Fruit fly (Drosophila melanogaster) whole organism, embryonic: ENCODE data around the gene CG33679.

ENCODE experiments used
- Atf6 ChIP-seq: fragments of 200-800 bp; sonication (Bioruptor generic); IDR thresholded peaks from 2 replicates; pipeline ENCODE4 v1.3.6; 2022; ENCODE audit warnings: missing biosample characterization, missing genetic modification characterization
- BtbVII ChIP-seq: fragments of 200-800 bp; sonication (Bioruptor generic); optimal IDR thresholded peaks from 3 replicates; lab custom pipeline; 2017; ENCODE audit warnings: missing biosample characterization, mild to moderate bottlenecking, missing genetic modification characterization
- Bteb2 ChIP-seq: fragments of 200-800 bp; sonication (Bioruptor generic); optimal IDR thresholded peaks from 2 replicates; lab custom pipeline; 2016; ENCODE audit warnings: missing biosample characterization, missing genetic modification characterization
- CG11456 ChIP-seq: fragments of 200-800 bp; sonication (Bioruptor generic); IDR thresholded peaks from 3 replicates; pipeline ENCODE4 v1.3.6; 2022; ENCODE audit warnings: missing biosample characterization, missing genetic modification characterization
- CG13296 ChIP-seq: fragments of 200-800 bp; sonication (Bioruptor generic); optimal IDR thresholded peaks from 3 replicates; lab custom pipeline; 2018; ENCODE audit warnings: missing biosample characterization, mild to moderate bottlenecking, missing genetic modification characterization
- CG14050 ChIP-seq: fragments of 200-800 bp; sonication (Bioruptor generic); IDR thresholded peaks from 3 replicates; pipeline ENCODE4 v1.3.6; 2022; ENCODE audit warnings: missing biosample characterization, missing genetic modification characterization
- CG14965 ChIP-seq: fragments of 200-800 bp; sonication (Bioruptor generic); optimal IDR thresholded peaks from 2 replicates; lab custom pipeline; 2016; ENCODE audit warnings: missing biosample characterization, missing genetic modification characterization, borderline replicate concordance
- CG16779 ChIP-seq: fragments of 200-800 bp; sonication (Bioruptor generic); IDR thresholded peaks from 2 replicates; pipeline ENCODE4 v1.3.6; 2022; ENCODE audit warnings: missing biosample characterization, missing genetic modification characterization
- CG16813 ChIP-seq: fragments of 200-800 bp; sonication (Bioruptor generic); IDR thresholded peaks from 3 replicates; pipeline ENCODE4 v1.3.6; 2022; ENCODE audit warnings: missing biosample characterization, missing genetic modification characterization; ENCODE audit not compliant: partially characterized antibody
- CG18476 ChIP-seq: fragments of 200-800 bp; sonication (Bioruptor generic); optimal IDR thresholded peaks from 2 replicates; lab custom pipeline; 2016; ENCODE audit warnings: missing biosample characterization, mild to moderate bottlenecking, missing genetic modification characterization
- CG18599 ChIP-seq: fragments of 200-800 bp; sonication (Bioruptor generic); optimal IDR thresholded peaks from 3 replicates; lab custom pipeline; 2017; ENCODE audit warnings: missing biosample characterization, missing genetic modification characterization, mild to moderate bottlenecking, moderate library complexity, missing genetic modification reagents
- CG18619 ChIP-seq: fragments of 200-800 bp; sonication (Bioruptor generic); optimal IDR thresholded peaks from 3 replicates; lab custom pipeline; 2017; ENCODE audit warnings: missing biosample characterization, mild to moderate bottlenecking, missing genetic modification characterization
- CG2116 ChIP-seq: fragments of 200-800 bp; sonication (Bioruptor generic); optimal IDR thresholded peaks from 3 replicates; lab custom pipeline; 2018; ENCODE audit warnings: missing biosample characterization, mild to moderate bottlenecking, missing genetic modification characterization
- CG3163 ChIP-seq: fragments of 200-800 bp; sonication (Bioruptor generic); optimal IDR thresholded peaks from 3 replicates; lab custom pipeline; 2016; ENCODE audit warnings: missing biosample characterization, missing genetic modification characterization
- CG6254 ChIP-seq: fragments of 200-800 bp; sonication (Bioruptor generic); optimal IDR thresholded peaks from 3 replicates; lab custom pipeline; 2017; ENCODE audit warnings: mild to moderate bottlenecking, missing biosample characterization, missing genetic modification reagents, missing genetic modification characterization
- CG6654 ChIP-seq: fragments of 200-800 bp; sonication (Bioruptor generic); optimal IDR thresholded peaks from 2 replicates; lab custom pipeline; 2017; ENCODE audit warnings: missing biosample characterization, mild to moderate bottlenecking, missing genetic modification characterization
- CG6791 ChIP-seq: fragments of 200-800 bp; sonication (Bioruptor generic); IDR thresholded peaks from 3 replicates; pipeline ENCODE4 v1.3.6; 2022; ENCODE audit warnings: missing biosample characterization, missing genetic modification characterization; ENCODE audit not compliant: partially characterized antibody
- CG7928 ChIP-seq: fragments of 200-800 bp; sonication (Bioruptor generic); optimal IDR thresholded peaks from 2 replicates; lab custom pipeline; 2017; ENCODE audit warnings: missing biosample characterization, mild to moderate bottlenecking, missing genetic modification characterization
- Dek ChIP-seq: fragments of 200-800 bp; sonication (Bioruptor generic); optimal IDR thresholded peaks from 3 replicates; lab custom pipeline; 2019; ENCODE audit warnings: missing biosample characterization, mild to moderate bottlenecking, missing genetic modification characterization, moderate library complexity
- Ets65A ChIP-seq: fragments of 200-800 bp; sonication (Bioruptor generic); peaks from one replicate; lab custom pipeline; 2016; ENCODE audit warnings: missing biosample characterization, missing genetic modification characterization
- H15 ChIP-seq: fragments of 200-800 bp; sonication (Bioruptor generic); IDR thresholded peaks from 3 replicates; pipeline ENCODE4 v1.3.6; 2022; ENCODE audit warnings: missing biosample characterization, missing genetic modification characterization
- HLH54F ChIP-seq: fragments of 200-800 bp; sonication (Bioruptor generic); optimal IDR thresholded peaks from 3 replicates; lab custom pipeline; 2016; ENCODE audit warnings: missing biosample characterization, missing genetic modification characterization
- Hmr ChIP-seq: fragments of 200-800 bp; sonication (Bioruptor generic); optimal IDR thresholded peaks from 3 replicates; lab custom pipeline; 2017; ENCODE audit warnings: mild to moderate bottlenecking, missing biosample characterization, missing genetic modification reagents, missing genetic modification characterization
- Med ChIP-seq: fragments of 200-800 bp; sonication (Bioruptor generic); peaks from one replicate; lab custom pipeline; 2016; ENCODE audit warnings: missing biosample characterization, missing genetic modification characterization, mild to moderate bottlenecking, inconsistent platforms, moderate library complexity
- NFAT ChIP-seq: fragments of 200-800 bp; sonication (Bioruptor generic); IDR thresholded peaks from 2 replicates; pipeline ENCODE4 v1.3.6; 2022; ENCODE audit warnings: missing biosample characterization, missing genetic modification characterization
- Ssrp ChIP-seq: fragments of 200-800 bp; sonication (Bioruptor generic); optimal IDR thresholded peaks from 2 replicates; lab custom pipeline; 2018; ENCODE audit warnings: missing biosample characterization, mild to moderate bottlenecking, missing genetic modification characterization, moderate library complexity
- Taf1 ChIP-seq: fragments of 200-800 bp; sonication (Bioruptor generic); IDR thresholded peaks from 2 replicates; pipeline ENCODE4 v1.3.6; 2022; ENCODE audit warnings: missing biosample characterization, missing genetic modification characterization
- Tbp ChIP-seq: fragments of >200 bp; optimal IDR thresholded peaks from 2 replicates; lab custom pipeline; 2018; ENCODE audit warnings: missing biosample characterization, missing genetic modification characterization
- chm ChIP-seq: fragments of 200-800 bp; sonication (Bioruptor generic); IDR thresholded peaks from 2 replicates; pipeline ENCODE4 v1.3.6; 2022; ENCODE audit warnings: missing biosample characterization, missing genetic modification characterization
- corto ChIP-seq: fragments of 200-800 bp; sonication (Bioruptor generic); optimal IDR thresholded peaks from 2 replicates; lab custom pipeline; 2016; ENCODE audit warnings: missing biosample characterization, mild to moderate bottlenecking, missing genetic modification characterization, moderate library complexity
- dpn ChIP-seq, 2 experiments: fragments of 200-800 bp; sonication (Bioruptor generic); optimal IDR thresholded peaks; 3 replicates each; lab custom pipeline; 2016; ENCODE audit warnings: missing biosample characterization in 2 of 2, missing genetic modification characterization in 2 of 2
- h ChIP-seq: fragments of >200 bp; optimal IDR thresholded peaks from 2 replicates; lab custom pipeline; 2017
- her ChIP-seq: fragments of 200-800 bp; sonication (Bioruptor generic); optimal IDR thresholded peaks from 2 replicates; lab custom pipeline; 2016; ENCODE audit warnings: missing biosample characterization, missing genetic modification characterization
- hkb ChIP-seq, 2 experiments: fragments of 200-800 bp in 1 of 2; fragments of >200 bp in 1 of 2; sonication (Bioruptor generic) in 1 of 2; IDR thresholded peaks in 1 of 2; optimal IDR thresholded peaks in 1 of 2; 2 replicates each; pipeline versions ENCODE4 v1.3.6 to Lab custom; 2017 to 2022; ENCODE audit warnings: missing biosample characterization in 1 of 2, missing genetic modification characterization in 1 of 2
- insv ChIP-seq, 2 experiments: fragments of 200-800 bp; sonication (Bioruptor generic); optimal IDR thresholded peaks; 3 replicates each; lab custom pipeline; 2016 to 2018; ENCODE audit warnings: missing biosample characterization in 2 of 2, missing genetic modification characterization in 2 of 2
- ken ChIP-seq: fragments of 200-800 bp; sonication (Bioruptor generic); IDR thresholded peaks from 3 replicates; pipeline ENCODE4 v1.3.6; 2022; ENCODE audit warnings: missing biosample characterization, missing genetic modification characterization
- lbe ChIP-seq: fragments of 200-800 bp; sonication (Bioruptor generic); optimal IDR thresholded peaks from 2 replicates; lab custom pipeline; 2016; ENCODE audit warnings: missing biosample characterization, mild to moderate bottlenecking, missing genetic modification characterization
- maf-S ChIP-seq: fragments of 200-800 bp; sonication (Bioruptor generic); optimal IDR thresholded peaks from 2 replicates; lab custom pipeline; 2016; ENCODE audit warnings: missing biosample characterization, missing genetic modification characterization
- nerfin-2 ChIP-seq: fragments of 200-800 bp; sonication (Bioruptor generic); IDR thresholded peaks from 2 replicates; pipeline ENCODE4 v1.3.6; 2022; ENCODE audit warnings: missing biosample characterization, missing genetic modification characterization; ENCODE audit not compliant: partially characterized antibody
- nom ChIP-seq: fragments of 200-800 bp; sonication (Bioruptor generic); optimal IDR thresholded peaks from 2 replicates; lab custom pipeline; 2017; ENCODE audit warnings: missing biosample characterization, missing genetic modification characterization, mild to moderate bottlenecking, moderate library complexity, missing genetic modification reagents
- prd ChIP-seq, 3 experiments: fragments of >200 bp in 2 of 3; fragments of 200-800 bp in 1 of 3; sonication (Bioruptor generic) in 1 of 3; optimal IDR thresholded peaks in 2 of 3; IDR thresholded peaks in 1 of 3; 2 replicates in 2 of 3; 3 replicates in 1 of 3; pipeline versions ENCODE4 v1.3.6 to Lab custom; 2017 to 2022; ENCODE audit warnings: missing biosample characterization in 1 of 3, missing genetic modification characterization in 1 of 3
- pum ChIP-seq: fragments of 200-800 bp; sonication (Bioruptor generic); optimal IDR thresholded peaks from 2 replicates; lab custom pipeline; 2016; ENCODE audit warnings: missing biosample characterization, missing genetic modification characterization
- ro ChIP-seq: fragments of 200-800 bp; sonication (Bioruptor generic); IDR thresholded peaks from 2 replicates; pipeline ENCODE4 v1.3.6; 2022; ENCODE audit warnings: missing biosample characterization, missing genetic modification characterization
- slou ChIP-seq: fragments of 200-800 bp; sonication (Bioruptor generic); optimal IDR thresholded peaks from 3 replicates; lab custom pipeline; 2016; ENCODE audit warnings: missing biosample characterization, missing genetic modification characterization
- stwl ChIP-seq: fragments of 200-800 bp; sonication (Bioruptor generic); optimal IDR thresholded peaks from 3 replicates; lab custom pipeline; 2018; ENCODE audit warnings: missing biosample characterization, mild to moderate bottlenecking, missing genetic modification characterization, moderate library complexity
- tin ChIP-seq: fragments of 200-800 bp; sonication (Bioruptor generic); optimal IDR thresholded peaks from 3 replicates; lab custom pipeline; 2016; ENCODE audit warnings: missing biosample characterization, missing genetic modification characterization
- tna ChIP-seq: fragments of 200-800 bp; sonication (Bioruptor generic); IDR thresholded peaks from 2 replicates; pipeline ENCODE4 v1.3.6; 2022; ENCODE audit warnings: missing biosample characterization, missing genetic modification characterization; ENCODE audit not compliant: partially characterized antibody
- usp ChIP-seq: fragments of >200 bp; optimal IDR thresholded peaks from 2 replicates; lab custom pipeline; 2017; ENCODE audit warnings: missing biosample characterization, missing genetic modification characterization
- vnd ChIP-seq: fragments of 200-800 bp; sonication (Bioruptor generic); IDR thresholded peaks from 3 replicates; pipeline ENCODE4 v1.3.6; 2022; ENCODE audit warnings: missing biosample characterization, missing genetic modification characterization; ENCODE audit not compliant: partially characterized antibody
- zfh2 ChIP-seq: fragments of 200-800 bp; sonication (Bioruptor generic); optimal IDR thresholded peaks from 2 replicates; lab custom pipeline; 2016; ENCODE audit warnings: missing biosample characterization, missing genetic modification characterization

CG33679 gene

DNA sequence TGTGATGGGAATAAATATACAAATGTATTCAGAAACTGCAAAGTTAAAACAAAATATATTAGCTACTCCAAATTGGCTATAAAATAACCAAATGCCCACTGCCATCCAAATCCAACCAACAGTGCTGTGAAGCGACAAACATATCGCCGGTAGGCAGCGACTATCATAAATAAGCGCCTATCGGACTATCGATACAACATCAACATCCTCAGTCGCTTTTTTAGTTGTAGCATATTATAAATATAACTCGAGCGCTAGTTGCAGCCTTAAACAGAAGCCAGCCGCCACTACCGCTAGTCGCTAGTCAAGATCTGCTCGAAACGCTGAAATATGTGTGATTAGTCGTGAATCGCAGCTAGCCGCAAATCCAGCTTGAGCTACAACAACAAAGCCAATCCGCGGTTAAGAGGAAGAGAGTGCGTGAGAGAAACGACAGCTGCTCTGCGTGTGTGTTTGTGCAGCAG is 18.8 kb upstream of the CG33679 start (continued):
- no peak for TF ChIP-seq H15
- TF ChIP-seq Tbp (GFP tag; lab: Kevin White, UChicago), result no peak
- peak; percentile 25 for TF ChIP-seq tin
- TF ChIP-seq prd (optimal IDR thresholded peaks at IDR 0.05; lab: Kevin White, UChicago), result no peak
- peak; percentile 48; the same call in 1 of the 3 replicates for TF ChIP-seq prd (GFP tag; IDR thresholded peaks at IDR 0.05; lab: Robert Waterston, UW)
- TF ChIP-seq chm (GFP tag; lab: Robert Waterston, UW), result no peak
- TF ChIP-seq HLH54F (GFP tag; lab: Kevin White, UChicago), result peak; percentile 23
- peak; percentile 79 for TF ChIP-seq nerfin-2
- no peak; the same call in none of the 3 replicates for TF ChIP-seq CG11456 (GFP tag; lab: Robert Waterston, UW)
- no peak for TF ChIP-seq BtbVII
- TF ChIP-seq Hmr (GFP tag; lab: Kevin White, UChicago), result no peak
- TF ChIP-seq CG18599 (GFP tag; lab: Kevin White, UChicago), result no peak
- TF ChIP-seq Dek (tag; lab: Kevin White, UChicago), result peak; percentile 40
- TF ChIP-seq nom (GFP tag; lab: Kevin White, UChicago), result no peak
- TF ChIP-seq CG14050 (GFP tag; lab: Robert Waterston, UW), result no peak
- peak; percentile 31 for TF ChIP-seq CG18619 (GFP tag; lab: Kevin White, UChicago)
- TF ChIP-seq zfh2 (GFP tag; lab: Kevin White, UChicago), result peak; percentile 67
- TF ChIP-seq her (GFP tag; lab: Kevin White, UChicago), result peak; percentile 15
- peak; percentile 76 for TF ChIP-seq tna (GFP tag; lab: Robert Waterston, UW)
- TF ChIP-seq CG16779 (GFP tag; lab: Robert Waterston, UW), result no peak
- TF ChIP-seq Taf1 (GFP tag; lab: Robert Waterston, UW), result no peak
- no peak for TF ChIP-seq corto (GFP tag; lab: Kevin White, UChicago)
- TF ChIP-seq dpn (GFP tag; optimal IDR thresholded peaks at IDR 0.05; lab: Kevin White, UChicago), result peak; percentile 10 to 53
- TF ChIP-seq CG13296 (GFP tag; lab: Kevin White, UChicago), result no peak
- no peak for TF ChIP-seq insv (GFP tag; optimal IDR thresholded peaks at IDR 0.05; lab: Kevin White, UChicago)
- TF ChIP-seq ken (GFP tag; lab: Robert Waterston, UW), result no peak
- peak; percentile 40 for TF ChIP-seq hkb (optimal IDR thresholded peaks at IDR 0.05; lab: Kevin White, UChicago)
- TF ChIP-seq hkb (GFP tag; IDR thresholded peaks at IDR 0.05; lab: Robert Waterston, UW), result no peak
- TF ChIP-seq lbe, result no peak
- no peak for TF ChIP-seq CG18476 (GFP tag; lab: Kevin White, UChicago)
- TF ChIP-seq usp, result no peak
- peak; percentile 93 for TF ChIP-seq CG6791 (GFP tag; lab: Robert Waterston, UW)
- TF ChIP-seq Med, result peak; percentile 93
- TF ChIP-seq CG3163 (GFP tag; lab: Kevin White, UChicago), result no peak
- no peak for TF ChIP-seq CG14965 (GFP tag; lab: Kevin White, UChicago)
- no peak for TF ChIP-seq maf-S
- TF ChIP-seq CG2116 (GFP tag; lab: Kevin White, UChicago), result peak; percentile 38
- TF ChIP-seq CG16813, result peak; percentile 92
- TF ChIP-seq NFAT (GFP tag; lab: Robert Waterston, UW), result peak; percentile 72
- no peak for TF ChIP-seq Ssrp (tag; lab: Kevin White, UChicago)
- TF ChIP-seq CG6254 (GFP tag; lab: Kevin White, UChicago), result no peak
- TF ChIP-seq ro, result no peak
- TF ChIP-seq CG6654 (GFP tag; lab: Kevin White, UChicago), result no peak
- TF ChIP-seq vnd (GFP tag; lab: Robert Waterston, UW), result peak; percentile 83
- TF ChIP-seq pum (GFP tag; lab: Kevin White, UChicago), result peak; percentile 23
- no peak for TF ChIP-seq Atf6 (GFP tag; lab: Robert Waterston, UW)
- no peak for TF ChIP-seq slou (GFP tag; lab: Kevin White, UChicago)
- TF ChIP-seq stwl (tag; lab: Kevin White, UChicago), result peak; percentile 68
- no peak for TF ChIP-seq h (lab: Kevin White, UChicago)
- no peak for TF ChIP-seq CG7928
- TF ChIP-seq Bteb2 (GFP tag; lab: Kevin White, UChicago), result no peak
- TF ChIP-seq Ets65A (GFP tag; lab: Kevin White, UChicago), result peak; percentile 86
